Worm (Caenorhabditis elegans): ENCODE results near the gene mab-9.
A peak's percentile ranks its signal among the peaks of the same experiment; 100 is the strongest.

Gene mab-9

ce11 chrII:512630-513029, 3.2 kb upstream of the mab-9 start (continued):
- TF ChIP-seq F55B11.4 (tag; optimal IDR thresholded peaks at IDR 0.05; ENCODE audit: borderline replicate concordance, insufficient read depth) (no peak), tlf-1 (GFP tag; optimal IDR thresholded peaks at IDR 0.05) (no peak), ztf-18 (tag; optimal IDR thresholded peaks at IDR 0.05) (no peak)

DNA sequence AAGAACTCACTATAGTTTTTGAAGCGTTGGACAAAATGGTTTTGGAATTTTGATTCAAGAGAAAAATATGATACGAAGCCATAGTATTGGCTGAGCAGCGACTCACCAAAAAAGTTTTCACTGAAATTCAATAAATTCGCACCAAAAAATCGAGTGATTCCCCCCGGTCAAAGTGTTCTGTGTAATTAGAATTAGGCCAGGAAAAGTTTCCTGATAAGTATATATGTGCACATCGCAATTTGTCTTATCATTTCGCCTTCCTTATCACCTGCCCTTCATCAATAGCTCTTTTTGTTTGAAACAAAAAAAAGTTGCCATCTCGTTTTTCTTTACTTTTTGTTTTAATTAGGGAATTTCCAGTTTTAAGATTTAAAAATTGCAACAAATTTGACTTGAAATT, 5.9 kb downstream of the mab-9 start:
- no peak for TF ChIP-seq B0336.3 (GFP tag; IDR thresholded peaks at IDR 0.05)
- TF ChIP-seq mes-4 (tag; optimal IDR thresholded peaks at IDR 0.05): no peak
- peak; percentile 53 for TF ChIP-seq nhr-80 (tag; optimal IDR thresholded peaks at IDR 0.05)

- TF ChIP-seq nhr-27 (tag; optimal IDR thresholded peaks at IDR 0.05): no peak
- TF ChIP-seq unc-62 (GFP tag; optimal IDR thresholded peaks at IDR 0.05): no peak
- TF ChIP-seq madf-6 (GFP tag; IDR thresholded peaks at IDR 0.05): no peak
- no peak for TF ChIP-seq lin-54 (GFP tag; optimal IDR thresholded peaks at IDR 0.05)
- TF ChIP-seq bed-1 (GFP tag; IDR thresholded peaks at IDR 0.05): no peak
- TF ChIP-seq lin-40 (tag; optimal IDR thresholded peaks at IDR 0.05): no peak
- TF ChIP-seq madf-10 (tag; optimal IDR thresholded peaks at IDR 0.05): no peak
- TF ChIP-seq akir-1 (GFP tag; optimal IDR thresholded peaks at IDR 0.05): no peak
- no peak for TF ChIP-seq let-526 (GFP tag; IDR thresholded peaks at IDR 0.05)
- TF ChIP-seq hrde-1 (tag; optimal IDR thresholded peaks at IDR 0.05; ENCODE audit: borderline replicate concordance): no peak
- no peak for TF ChIP-seq F52B5.7 (tag; optimal IDR thresholded peaks at IDR 0.05)
- no peak for TF ChIP-seq mel-28 (tag; optimal IDR thresholded peaks at IDR 0.05; ENCODE audit: borderline replicate concordance)
- no peak for TF ChIP-seq lir-1 (GFP tag; conservative IDR thresholded peaks at IDR 0.05)
- no peak for TF ChIP-seq F37B4.10 (GFP tag; IDR thresholded peaks at IDR 0.05)
- TF ChIP-seq aptf-2 (GFP tag; conservative IDR thresholded peaks at IDR 0.05): no peak
- TF ChIP-seq hmg-1.2 (GFP tag; IDR thresholded peaks at IDR 0.05): no peak
- no peak for TF ChIP-seq gei-17 (GFP tag; optimal IDR thresholded peaks at IDR 0.05)
- no peak for TF ChIP-seq F22D6.2 (tag; optimal IDR thresholded peaks at IDR 0.05)
- TF ChIP-seq F33H1.4 (GFP tag; IDR thresholded peaks at IDR 0.05): no peak
- no peak for TF ChIP-seq mcd-1 (GFP tag; IDR thresholded peaks at IDR 0.05)
Measured at ce11 chrII:522302-522701, 6.5 kb downstream of the mab-9 start, which contains the start of gene slc-36.2. Gene slc-36.2 (plus strand): TSS chrII:522602.

DNA sequence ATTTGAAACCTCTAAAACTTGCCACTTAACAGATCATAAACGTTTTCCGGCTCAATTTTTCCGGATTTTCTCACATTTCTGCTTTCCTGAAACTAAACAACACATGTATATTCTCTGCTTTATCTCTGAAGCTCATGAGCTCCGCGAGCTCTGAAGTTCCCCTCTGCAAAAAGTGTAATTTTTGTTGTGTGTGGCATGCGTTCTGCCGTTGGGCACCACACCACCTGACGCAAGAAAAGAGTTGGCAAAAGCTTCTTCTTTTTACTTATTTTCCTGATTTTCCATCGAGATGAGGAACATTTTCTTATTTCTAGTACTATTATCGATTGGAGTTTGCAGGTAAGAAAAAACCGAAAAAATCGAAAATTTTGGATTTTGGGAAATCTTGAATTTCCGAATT, 10.6 kb downstream of the mab-9 start, which contains the start of gene lgc-34:
lgc-34 (plus strand) TSS at position 200 of the 400 bp plus-strand sequence.
- no peak for TF ChIP-seq Y56A3A.18 (GFP tag; IDR thresholded peaks at IDR 0.05)
- no peak for TF ChIP-seq sptf-2 (GFP tag; optimal IDR thresholded peaks at IDR 0.05)
- no peak for TF ChIP-seq hsf-1 (GFP tag; IDR thresholded peaks at IDR 0.05)
- TF ChIP-seq sdz-38 (tag; optimal IDR thresholded peaks at IDR 0.05): no peak
- no peak for TF ChIP-seq ztf-6 (GFP tag; IDR thresholded peaks at IDR 0.05)
- no peak for TF ChIP-seq fkh-3 (tag; optimal IDR thresholded peaks at IDR 0.05)
- no peak for TF ChIP-seq ztf-22 (GFP tag; optimal IDR thresholded peaks at IDR 0.05)
- no peak for TF ChIP-seq akir-1 (GFP tag; optimal IDR thresholded peaks at IDR 0.05)
- TF ChIP-seq let-526 (GFP tag; IDR thresholded peaks at IDR 0.05): no peak
- no peak for TF ChIP-seq Y79H2A.3 (GFP tag; conservative IDR thresholded peaks at IDR 0.05)
- no peak for TF ChIP-seq let-607 (tag; optimal IDR thresholded peaks at IDR 0.05)
- TF ChIP-seq hmg-20 (GFP tag; IDR thresholded peaks at IDR 0.05): no peak
- TF ChIP-seq C17E4.6 (GFP tag; IDR thresholded peaks at IDR 0.05): no peak
